Fruit fly (Drosophila melanogaster) whole organism, pupa: Measurements from ENCODE around the gene Fcp3C.

Source experiments
- CG10348 ChIP-seq: fragments of 200-800 bp; sonication (Bioruptor generic); IDR thresholded peaks from 2 replicates; pipeline ENCODE4 v1.3.6; 2022; ENCODE audit warnings: missing biosample characterization, missing genetic modification characterization
- CG17806 ChIP-seq: fragments of 200-800 bp; sonication (Bioruptor generic); optimal IDR thresholded peaks from 2 replicates; lab custom pipeline; 2018; ENCODE audit warnings: missing biosample characterization, mild to moderate bottlenecking, missing genetic modification characterization, moderate library complexity
- CG34367 ChIP-seq: fragments of 200-800 bp; sonication (Bioruptor generic); optimal IDR thresholded peaks from 2 replicates; lab custom pipeline; 2018; ENCODE audit warnings: missing biosample characterization, mild to moderate bottlenecking, missing genetic modification characterization
- CG4496 ChIP-seq: fragments of 200-800 bp; sonication (Bioruptor generic); IDR thresholded peaks from 3 replicates; pipeline ENCODE4 v1.3.6; 2022; ENCODE audit warnings: missing biosample characterization, missing genetic modification characterization
- CG8301 ChIP-seq: fragments of 200-800 bp; sonication (Bioruptor generic); optimal IDR thresholded peaks from 2 replicates; lab custom pipeline; 2018; ENCODE audit warnings: missing biosample characterization, mild to moderate bottlenecking, missing genetic modification characterization
- D1 ChIP-seq: fragments of 200-800 bp; sonication (Bioruptor generic); optimal IDR thresholded peaks from 2 replicates; lab custom pipeline; 2018; ENCODE audit warnings: missing biosample characterization, mild to moderate bottlenecking, missing genetic modification characterization, moderate library complexity
- Pif1A ChIP-seq: fragments of 200-800 bp; sonication (Bioruptor generic); optimal IDR thresholded peaks from 3 replicates; lab custom pipeline; 2016; ENCODE audit warnings: missing biosample characterization, missing genetic modification characterization
- Snoo ChIP-seq: fragments of 200-800 bp; sonication (Bioruptor generic); optimal IDR thresholded peaks from 3 replicates; lab custom pipeline; 2017; ENCODE audit warnings: missing biosample characterization, mild to moderate bottlenecking, missing genetic modification characterization, inconsistent platforms
- fd96Ca ChIP-seq: fragments of 200-800 bp; sonication (Bioruptor generic); IDR thresholded peaks from 3 replicates; pipeline ENCODE4 v1.3.6; 2022; ENCODE audit warnings: missing biosample characterization, missing genetic modification characterization

dm6 chrX:3143235-3144030, 30.8 kb downstream of the Fcp3C start:
- TF ChIP-seq fd96Ca (GFP tag; lab: Robert Waterston, UW) (no peak), CG34367 (tag; lab: Kevin White, UChicago) (no peak), CG4496 (GFP tag; lab: Robert Waterston, UW) (no peak), CG17806 (tag; lab: Kevin White, UChicago) (no peak), CG10348 (GFP tag; lab: Robert Waterston, UW) (no peak), Pif1A (GFP tag; lab: Kevin White, UChicago) (peak; percentile 17), CG8301 (tag; lab: Kevin White, UChicago) (peak; percentile 9), Snoo (tag; lab: Kevin White, UChicago) (no peak), D1 (tag; lab: Kevin White, UChicago) (no peak)
